Worm (Caenorhabditis elegans) whole organism, L1 larva: ENCODE measurements around the gene srp-7.

ENCODE experiments used
- ceh-82 ChIP-seq, 3 experiments: fragments of 150-350 bp in 1 of 3; sonication (generic microtip) in 2 of 3; optimal IDR thresholded peaks; 2 replicates each; lab custom pipeline; 2014 to 2017; ENCODE audit warnings: missing biosample characterization in 3 of 3, missing genetic modification characterization in 3 of 3
- ceh-90 ChIP-seq: sonication (generic microtip); optimal IDR thresholded peaks from 2 replicates; lab custom pipeline; 2016; ENCODE audit warnings: missing genetic modification characterization, missing compliant biosample characterization
- dpl-1 ChIP-seq, 3 experiments: fragments of 150-350 bp in 2 of 3; sonication (generic microtip) in 1 of 3; optimal IDR thresholded peaks; 2 replicates each; lab custom pipeline; 2014 to 2017; ENCODE audit warnings: missing biosample characterization in 3 of 3, missing genetic modification characterization in 3 of 3, missing genetic modification reagents in 3 of 3
- efl-3 ChIP-seq: fragments of 200-800 bp; sonication (Bioruptor generic); optimal IDR thresholded peaks from 2 replicates; lab custom pipeline; 2018; ENCODE audit warnings: mild to moderate bottlenecking, missing genetic modification characterization, missing compliant biosample characterization
- fkh-10 ChIP-seq: sonication (generic microtip); optimal IDR thresholded peaks from 2 replicates; lab custom pipeline; 2017; ENCODE audit warnings: missing biosample characterization, missing genetic modification reagents, missing genetic modification characterization
- lin-13 ChIP-seq: fragments of 150-350 bp; optimal IDR thresholded peaks from 2 replicates; lab custom pipeline; 2014; ENCODE audit warnings: missing biosample characterization, missing genetic modification reagents, missing genetic modification characterization
- nhr-237 ChIP-seq: fragments of 150-350 bp; optimal IDR thresholded peaks from 2 replicates; lab custom pipeline; 2014; ENCODE audit warnings: missing biosample characterization, missing genetic modification characterization
- nhr-76 ChIP-seq: sonication (generic microtip); optimal IDR thresholded peaks from 2 replicates; lab custom pipeline; 2017; ENCODE audit warnings: missing biosample characterization, missing genetic modification characterization
- nhr-85 ChIP-seq: sonication (generic microtip); peaks from one replicate; lab custom pipeline; 2016; ENCODE audit warnings: missing genetic modification characterization, inconsistent platforms, missing compliant biosample characterization
- nhr-90 ChIP-seq: sonication (generic microtip); optimal IDR thresholded peaks from 2 replicates; lab custom pipeline; 2016; ENCODE audit warnings: mild to moderate bottlenecking, missing genetic modification characterization, missing compliant biosample characterization; ENCODE audit not compliant: poor library complexity
- unc-30 ChIP-seq: sonication (generic microtip); optimal IDR thresholded peaks from 2 replicates; lab custom pipeline; 2017; ENCODE audit warnings: missing biosample characterization, missing genetic modification characterization

DNA sequence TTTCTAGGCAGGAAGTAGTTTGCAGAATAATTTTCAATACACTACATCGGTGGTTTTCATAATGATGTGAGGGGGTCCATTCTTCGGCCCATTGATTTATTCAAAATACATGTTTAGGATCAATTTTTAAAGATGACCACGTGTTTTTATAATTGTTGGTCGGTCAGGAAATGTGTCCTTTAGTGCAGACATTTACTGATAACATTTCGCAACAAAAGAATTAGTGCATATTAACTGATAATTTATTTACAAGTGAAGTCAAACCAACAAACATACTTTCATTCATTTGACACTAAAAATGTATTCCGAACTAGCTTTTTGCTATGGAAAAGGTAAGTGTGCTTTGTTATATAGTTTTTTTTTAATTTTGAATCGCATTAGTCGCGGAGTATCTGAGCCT lies 17.2 kb upstream of the srp-7 start, which contains the start of gene F20D6.5:
- TF ChIP-seq fkh-10 (GFP tag; lab: Kevin White, UChicago) = no peak
- TF ChIP-seq nhr-237 (tag; lab: Kevin White, UChicago) = no peak
- no peak for TF ChIP-seq lin-13 (GFP tag; lab: Kevin White, UChicago)
- TF ChIP-seq nhr-85 (tag; lab: Kevin White, UChicago) = no peak
- no peak for TF ChIP-seq ceh-90 (tag; lab: Kevin White, UChicago)
- TF ChIP-seq dpl-1 (GFP tag; optimal IDR thresholded peaks at IDR 0.05; lab: Kevin White, UChicago) = no peak
- no peak for TF ChIP-seq unc-30 (tag; lab: Kevin White, UChicago)
- TF ChIP-seq efl-3 (GFP tag; lab: Kevin White, UChicago) = no peak
- TF ChIP-seq ceh-82 (tag; optimal IDR thresholded peaks at IDR 0.05; lab: Kevin White, UChicago) = no peak
- no peak for TF ChIP-seq nhr-76 (tag; lab: Kevin White, UChicago)
- no peak for TF ChIP-seq nhr-90 (tag; lab: Kevin White, UChicago)
